Worm (Caenorhabditis elegans): ENCODE results near the gene srw-15.
"Not testable (repeated sequence)": the region's sequence is repeated elsewhere in the genome, so short reads cannot be mapped to it uniquely, and the experiment has no call there.

DNA sequence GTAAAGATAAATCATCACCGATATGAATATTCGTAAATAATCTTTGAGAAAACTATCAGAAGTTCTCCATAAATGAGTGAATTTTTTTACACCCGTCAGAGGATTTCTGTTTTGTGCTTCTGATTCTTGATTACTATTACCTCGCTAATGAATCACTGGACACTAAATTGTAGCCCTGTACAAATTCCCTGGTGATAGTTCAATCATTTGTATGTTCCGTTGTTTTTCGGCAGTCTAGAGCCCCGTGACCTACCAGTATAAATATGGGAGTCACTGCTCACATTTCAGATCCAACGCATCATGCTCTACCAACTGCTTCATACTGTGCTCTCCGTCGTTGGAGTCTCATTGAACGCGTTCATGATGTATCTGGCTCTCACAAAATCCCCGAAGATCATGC, 20.0 kb downstream of the srw-15 start, which contains the start of gene srd-28:
- not testable (repeated sequence) for TF ChIP-seq him-1, W03F9.2, dao-5 (tag; optimal IDR thresholded peaks at IDR 0.05)
